Fruit fly (Drosophila melanogaster): ENCODE measurements around the gene Taf9.

Taf9 gene

dm6 chrX:17802353-17803121 is 39.4 kb upstream of the Taf9 start:
- TF ChIP-seq ERR (GFP tag; optimal IDR thresholded peaks at IDR 0.05) = no peak
- TF ChIP-seq TFAM (GFP tag; optimal IDR thresholded peaks at IDR 0.05) = no peak
- no peak for TF ChIP-seq so (GFP tag; IDR thresholded peaks at IDR 0.05)
- TF ChIP-seq run (tag; optimal IDR thresholded peaks at IDR 0.05) = no peak
- no peak for TF ChIP-seq Dfd (GFP tag; optimal IDR thresholded peaks at IDR 0.05)
- TF ChIP-seq lab (GFP tag; optimal IDR thresholded peaks at IDR 0.05) = peak; percentile 61
- no peak for TF ChIP-seq Vsx1 (GFP tag; optimal IDR thresholded peaks at IDR 0.05)
- no peak for TF ChIP-seq CG17829 (tag; optimal IDR thresholded peaks at IDR 0.05)
- peak; percentile 41 for TF ChIP-seq CG30431 (GFP tag; optimal IDR thresholded peaks at IDR 0.05)
- no peak for TF ChIP-seq gt (GFP tag; IDR thresholded peaks at IDR 0.05)
- no peak for TF ChIP-seq D19A (tag; optimal IDR thresholded peaks at IDR 0.05)
- peak; percentile 61 for TF ChIP-seq CG7556 (GFP tag; optimal IDR thresholded peaks at IDR 0.05)
- no peak for TF ChIP-seq fd64A (GFP tag; optimal IDR thresholded peaks at IDR 0.05)
- TF ChIP-seq insv (GFP tag; optimal IDR thresholded peaks at IDR 0.05) = no peak
- peak; percentile 27; the same call in 1 of the 2 replicates for TF ChIP-seq sob (GFP tag; IDR thresholded peaks at IDR 0.05)
- TF ChIP-seq Ssrp (tag; optimal IDR thresholded peaks at IDR 0.05) = peak; percentile 42
- no peak for TF ChIP-seq bab2 (GFP tag; optimal IDR thresholded peaks at IDR 0.05)
- no peak for TF ChIP-seq trh (GFP tag; optimal IDR thresholded peaks at IDR 0.05)
- no peak for TF ChIP-seq CG8281 (tag; optimal IDR thresholded peaks at IDR 0.05)
- peak; percentile 16 for TF ChIP-seq caup (GFP tag; optimal IDR thresholded peaks at IDR 0.05; ENCODE audit: severe bottlenecking)
- TF ChIP-seq Blimp-1 (GFP tag; optimal IDR thresholded peaks at IDR 0.05) = peak; percentile 32
- no peak for TF ChIP-seq pb (GFP tag; optimal IDR thresholded peaks at IDR 0.05)
- no peak for TF ChIP-seq pan (optimal IDR thresholded peaks at IDR 0.05)
- no peak for TF ChIP-seq pan (GFP tag; optimal IDR thresholded peaks at IDR 0.05 in 1 of 2, IDR thresholded peaks at IDR 0.05 in 1 of 2)
- no peak for TF ChIP-seq bowl (GFP tag; IDR thresholded peaks at IDR 0.05)
- no peak for TF ChIP-seq C15 (GFP tag; IDR thresholded peaks at IDR 0.05)
- TF ChIP-seq ase (GFP tag; IDR thresholded peaks at IDR 0.05) = no peak
- peak; percentile 12 for TF ChIP-seq Chrac-16 (GFP tag; optimal IDR thresholded peaks at IDR 0.05)
- TF ChIP-seq CG5245 (GFP tag; optimal IDR thresholded peaks at IDR 0.05) = no peak
- no peak for TF ChIP-seq cas (GFP tag; IDR thresholded peaks at IDR 0.05)
- peak; percentile 50; the same call in 1 of the 3 replicates for TF ChIP-seq CG17361 (GFP tag; IDR thresholded peaks at IDR 0.05)
- peak; percentile 66 for TF ChIP-seq CG11504 (tag; optimal IDR thresholded peaks at IDR 0.05)
- TF ChIP-seq Hr39 (optimal IDR thresholded peaks at IDR 0.05) = no peak
- TF ChIP-seq Lhr (GFP tag; optimal IDR thresholded peaks at IDR 0.05) = no peak
- no peak for TF ChIP-seq CG7963 (GFP tag; IDR thresholded peaks at IDR 0.05; ENCODE audit: partially characterized antibody)
- TF ChIP-seq CG1529 (GFP tag; optimal IDR thresholded peaks at IDR 0.05) = no peak
- peak; percentile 26; the same call in 1 of the 2 replicates for TF ChIP-seq CG4730 (GFP tag; IDR thresholded peaks at IDR 0.05)
- no peak for TF ChIP-seq Scr (GFP tag; IDR thresholded peaks at IDR 0.05; ENCODE audit: partially characterized antibody)
- no peak for TF ChIP-seq Bdp1 (GFP tag; optimal IDR thresholded peaks at IDR 0.05)
- TF ChIP-seq pita (GFP tag; optimal IDR thresholded peaks at IDR 0.05) = no peak
- TF ChIP-seq HLH3B (GFP tag; IDR thresholded peaks at IDR 0.05) = no peak
- TF ChIP-seq Oli (tag; optimal IDR thresholded peaks at IDR 0.05) = peak; percentile 49
- TF ChIP-seq Fer1 (GFP tag; optimal IDR thresholded peaks at IDR 0.05) = no peak
- TF ChIP-seq CG3838 (GFP tag; optimal IDR thresholded peaks at IDR 0.05) = no peak
- no peak for TF ChIP-seq pfk (GFP tag; optimal IDR thresholded peaks at IDR 0.05)
- TF ChIP-seq Hey (tag; optimal IDR thresholded peaks at IDR 0.05) = no peak
- TF ChIP-seq cad (GFP tag; optimal IDR thresholded peaks at IDR 0.05) = no peak
- peak; percentile 14 for TF ChIP-seq CG10147 (GFP tag; optimal IDR thresholded peaks at IDR 0.05)
- TF ChIP-seq chn (GFP tag; optimal IDR thresholded peaks at IDR 0.05) = no peak
- TF ChIP-seq CG34224 (GFP tag; IDR thresholded peaks at IDR 0.05; ENCODE audit: partially characterized antibody) = no peak

All from whole organism, embryonic.